Fruit fly (Drosophila melanogaster) Kc167 (cell line): ENCODE results near the gene Pop4.

Experiments
- Myc ChIP-seq: fragments of >200 bp; optimal IDR thresholded peaks from 2 replicates; lab custom pipeline; 2017; ENCODE audit warnings: missing external identifiers
- psq ChIP-seq: fragments of >200 bp; optimal IDR thresholded peaks from 2 replicates; lab custom pipeline; 2017; ENCODE audit warnings: missing external identifiers
- ttk ChIP-seq: sonication (Bioruptor generic); optimal IDR thresholded peaks from 2 replicates; lab custom pipeline; 2017; ENCODE audit warnings: missing external identifiers

DNA sequence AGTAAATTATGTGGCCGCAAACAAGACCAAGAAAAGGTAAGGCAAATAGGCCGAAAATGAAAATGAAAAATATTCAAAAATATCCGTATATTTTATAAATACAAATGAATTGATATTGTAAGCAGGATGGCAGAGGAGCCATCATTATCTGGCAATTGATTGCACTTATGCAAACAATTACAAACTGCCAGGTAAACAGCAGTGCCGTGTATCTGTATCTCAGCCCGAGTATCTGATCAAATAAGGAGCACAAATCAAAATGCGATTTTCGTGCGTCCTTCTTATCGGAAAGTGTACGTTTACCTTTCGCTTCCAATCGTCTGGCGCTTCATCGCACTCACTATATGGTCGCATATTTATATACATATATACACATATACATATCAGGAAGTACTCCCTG lies 35.4 kb downstream of the Pop4 start:
- TF ChIP-seq psq (no peak), Myc (no peak), ttk (lab: Kevin White, UChicago) (no peak)
